Worm (Caenorhabditis elegans): ENCODE results near the gene sav-1.

Gene sav-1

ce11 chrX:2304496-2304895 lies 17.5 kb upstream of the sav-1 start:
- TF ChIP-seq flt-1 (GFP tag; IDR thresholded peaks at IDR 0.05) (no peak), klf-2 (GFP tag; conservative IDR thresholded peaks at IDR 0.05) (no peak), ztf-29 (GFP tag; IDR thresholded peaks at IDR 0.05) (no peak), T22C8.4 (GFP tag; IDR thresholded peaks at IDR 0.05) (no peak)

ce11 chrX:2303253-2303652 lies 16.3 kb upstream of the sav-1 start:
- TF ChIP-seq flt-1 (GFP tag; IDR thresholded peaks at IDR 0.05) (no peak), cog-1 (tag; optimal IDR thresholded peaks at IDR 0.05) (no peak), med-1 (GFP tag; optimal IDR thresholded peaks at IDR 0.05; ENCODE audit: insufficient read depth) (no peak), ref-1 (GFP tag; conservative IDR thresholded peaks at IDR 0.05) (no peak), klf-2 (GFP tag; conservative IDR thresholded peaks at IDR 0.05) (no peak), T22C8.4 (GFP tag; IDR thresholded peaks at IDR 0.05) (no peak), tab-1 (GFP tag; IDR thresholded peaks at IDR 0.05) (no peak), ztf-23 (GFP tag; IDR thresholded peaks at IDR 0.05) (no peak), ztf-29 (GFP tag; IDR thresholded peaks at IDR 0.05) (no peak)

ce11 chrX:2302782-2303181 lies 15.8 kb upstream of the sav-1 start, which contains the start of gene hum-6:
TSS of gene hum-6 (plus strand) at chrX:2303082.
- TF ChIP-seq ref-1 (GFP tag; conservative IDR thresholded peaks at IDR 0.05) (no peak), cog-1 (tag; optimal IDR thresholded peaks at IDR 0.05) (no peak), flt-1 (GFP tag; IDR thresholded peaks at IDR 0.05) (no peak), tab-1 (GFP tag; IDR thresholded peaks at IDR 0.05) (no peak), T22C8.4 (GFP tag; IDR thresholded peaks at IDR 0.05) (no peak), ztf-23 (GFP tag; IDR thresholded peaks at IDR 0.05) (no peak), klf-2 (GFP tag; conservative IDR thresholded peaks at IDR 0.05) (no peak), ztf-29 (GFP tag; IDR thresholded peaks at IDR 0.05) (no peak), med-1 (GFP tag; optimal IDR thresholded peaks at IDR 0.05; ENCODE audit: insufficient read depth) (no peak)

- TF ChIP-seq ztf-29 (GFP tag; IDR thresholded peaks at IDR 0.05) (no peak), med-1 (GFP tag; optimal IDR thresholded peaks at IDR 0.05; ENCODE audit: insufficient read depth) (no peak), tab-1 (GFP tag; IDR thresholded peaks at IDR 0.05) (no peak), T22C8.4 (GFP tag; IDR thresholded peaks at IDR 0.05) (no peak), flt-1 (GFP tag; IDR thresholded peaks at IDR 0.05) (no peak), ztf-23 (GFP tag; IDR thresholded peaks at IDR 0.05) (no peak), ref-1 (GFP tag; conservative IDR thresholded peaks at IDR 0.05) (no peak), cog-1 (tag; optimal IDR thresholded peaks at IDR 0.05) (no peak), klf-2 (GFP tag; conservative IDR thresholded peaks at IDR 0.05) (no peak)
Observed at ce11 chrX:2301821-2302220, 14.8 kb upstream of the sav-1 start.

ce11 chrX:2294198-2294800 lies 7.3 kb upstream of the sav-1 start, which contains the start of gene T10H10.2:
TSS of gene T10H10.2 (plus strand) at chrX:2294750.
- no peak for TF ChIP-seq ref-1 (GFP tag; conservative IDR thresholded peaks at IDR 0.05)
- no peak for TF ChIP-seq flt-1 (GFP tag; IDR thresholded peaks at IDR 0.05)
- TF ChIP-seq tab-1 (GFP tag; IDR thresholded peaks at IDR 0.05) = no peak
- no peak for TF ChIP-seq cog-1 (tag; optimal IDR thresholded peaks at IDR 0.05)
- no peak for TF ChIP-seq T22C8.4 (GFP tag; IDR thresholded peaks at IDR 0.05)
- TF ChIP-seq klf-2 (GFP tag; conservative IDR thresholded peaks at IDR 0.05) = no peak

- TF ChIP-seq ztf-29 (GFP tag; IDR thresholded peaks at IDR 0.05) (no peak), cog-1 (tag; optimal IDR thresholded peaks at IDR 0.05) (peak; percentile 64)
Observed at ce11 chrX:2287977-2288387, 990 bp upstream of the sav-1 start.

ce11 chrX:2276000-2276399 lies 11.0 kb downstream of the sav-1 start:
- TF ChIP-seq tab-1 (GFP tag; IDR thresholded peaks at IDR 0.05) (no peak), cog-1 (tag; optimal IDR thresholded peaks at IDR 0.05) (no peak), med-1 (GFP tag; optimal IDR thresholded peaks at IDR 0.05; ENCODE audit: insufficient read depth) (no peak)

- no peak for TF ChIP-seq tab-1 (GFP tag; IDR thresholded peaks at IDR 0.05)
- no peak for TF ChIP-seq T22C8.4 (GFP tag; IDR thresholded peaks at IDR 0.05)
- no peak for TF ChIP-seq flt-1 (GFP tag; IDR thresholded peaks at IDR 0.05)
- no peak for TF ChIP-seq ztf-23 (GFP tag; IDR thresholded peaks at IDR 0.05)
- no peak for TF ChIP-seq klf-2 (GFP tag; conservative IDR thresholded peaks at IDR 0.05)
- TF ChIP-seq ref-1 (GFP tag; conservative IDR thresholded peaks at IDR 0.05) = no peak
Observed at ce11 chrX:2274237-2274636, 12.8 kb downstream of the sav-1 start, which contains the start of gene AH9.4. TSS of gene AH9.4 (minus strand) at chrX:2274337.

- no peak for TF ChIP-seq tab-1 (GFP tag; IDR thresholded peaks at IDR 0.05)
- no peak for TF ChIP-seq ztf-29 (GFP tag; IDR thresholded peaks at IDR 0.05)
- no peak for TF ChIP-seq cog-1 (tag; optimal IDR thresholded peaks at IDR 0.05)
- TF ChIP-seq ref-1 (GFP tag; conservative IDR thresholded peaks at IDR 0.05) = no peak
- TF ChIP-seq med-1 (GFP tag; optimal IDR thresholded peaks at IDR 0.05; ENCODE audit: insufficient read depth) = no peak
Observed at ce11 chrX:2271429-2271828, 15.6 kb downstream of the sav-1 start.

- TF ChIP-seq ztf-29 (GFP tag; IDR thresholded peaks at IDR 0.05) = no peak
- TF ChIP-seq ztf-23 (GFP tag; IDR thresholded peaks at IDR 0.05) = no peak
- TF ChIP-seq T22C8.4 (GFP tag; IDR thresholded peaks at IDR 0.05) = no peak
- TF ChIP-seq ref-1 (GFP tag; conservative IDR thresholded peaks at IDR 0.05) = no peak
- no peak for TF ChIP-seq klf-2 (GFP tag; conservative IDR thresholded peaks at IDR 0.05)
- no peak for TF ChIP-seq cog-1 (tag; optimal IDR thresholded peaks at IDR 0.05)
- TF ChIP-seq med-1 (GFP tag; optimal IDR thresholded peaks at IDR 0.05; ENCODE audit: insufficient read depth) = no peak
- no peak for TF ChIP-seq tab-1 (GFP tag; IDR thresholded peaks at IDR 0.05)
- TF ChIP-seq flt-1 (GFP tag; IDR thresholded peaks at IDR 0.05) = no peak
Observed at ce11 chrX:2267956-2268355, 19.0 kb downstream of the sav-1 start, which contains the start of gene AH9.6. TSS of gene AH9.6 (minus strand) at chrX:2268138.

ce11 chrX:2266777-2267176 lies 20.2 kb downstream of the sav-1 start:
- TF ChIP-seq cog-1 (tag; optimal IDR thresholded peaks at IDR 0.05) = no peak

All from whole organism, midembryonic.